Worm (Caenorhabditis elegans) whole organism, L1 larva: ENCODE results near the gene F32H5.4.

Experiments used
- C04F5.9 ChIP-seq: sonication (generic microtip); optimal IDR thresholded peaks from 2 replicates; lab custom pipeline; 2016; ENCODE audit warnings: missing genetic modification characterization, missing compliant biosample characterization
- C16A3.4 ChIP-seq: fragments of 150-350 bp; optimal IDR thresholded peaks from 2 replicates; lab custom pipeline; 2014; ENCODE audit warnings: missing biosample characterization, missing genetic modification characterization
- C34B4.2 ChIP-seq: sonication (generic microtip); optimal IDR thresholded peaks from 2 replicates; lab custom pipeline; 2017; ENCODE audit warnings: mild to moderate bottlenecking, missing genetic modification characterization, missing compliant biosample characterization
- F16B12.6 ChIP-seq: fragments of 150-350 bp; optimal IDR thresholded peaks from 2 replicates; lab custom pipeline; 2014; ENCODE audit warnings: missing biosample characterization, missing genetic modification characterization
- alr-1 ChIP-seq: fragments of 200-800 bp; sonication (Bioruptor generic); optimal IDR thresholded peaks from 2 replicates; lab custom pipeline; 2018; ENCODE audit warnings: borderline replicate concordance, mild to moderate bottlenecking, missing genetic modification characterization, missing compliant biosample characterization
- ama-1 ChIP-seq: fragments of 150-350 bp; optimal IDR thresholded peaks from 2 replicates; lab custom pipeline; 2014
- blmp-1 ChIP-seq: fragments of 150-350 bp; optimal IDR thresholded peaks from 2 replicates; lab custom pipeline; 2014; ENCODE audit warnings: missing biosample characterization, missing genetic modification characterization
- ceh-8 ChIP-seq: fragments of 200-800 bp; sonication (Bioruptor generic); optimal IDR thresholded peaks from 2 replicates; lab custom pipeline; 2018; ENCODE audit warnings: mild to moderate bottlenecking, missing genetic modification characterization, moderate library complexity, missing compliant biosample characterization
- ceh-88 ChIP-seq: fragments of 200-800 bp; sonication (Bioruptor generic); IDR thresholded peaks from 2 replicates; pipeline ENCODE4 v1.3.6; 2022; ENCODE audit warnings: missing genetic modification characterization, missing compliant biosample characterization
- ceh-90 ChIP-seq: sonication (generic microtip); optimal IDR thresholded peaks from 2 replicates; lab custom pipeline; 2016; ENCODE audit warnings: missing genetic modification characterization, missing compliant biosample characterization
- ces-1 ChIP-seq: fragments of 150-350 bp; optimal IDR thresholded peaks from 2 replicates; lab custom pipeline; 2014; ENCODE audit warnings: missing biosample characterization, missing genetic modification reagents, missing genetic modification characterization
- dpl-1 ChIP-seq, 3 experiments: fragments of 150-350 bp in 2 of 3; sonication (generic microtip) in 1 of 3; optimal IDR thresholded peaks; 2 replicates each; lab custom pipeline; 2014 to 2017; ENCODE audit warnings: missing biosample characterization in 3 of 3, missing genetic modification characterization in 3 of 3, missing genetic modification reagents in 3 of 3
- dsc-1 ChIP-seq: sonication (generic microtip); optimal IDR thresholded peaks from 2 replicates; lab custom pipeline; 2016; ENCODE audit warnings: mild to moderate bottlenecking, missing genetic modification characterization, missing compliant biosample characterization
- efl-1 ChIP-seq, 4 experiments: fragments of 150-350 bp; optimal IDR thresholded peaks in 3 of 4; peaks in 1 of 4; 1 replicate in 1 of 4; 2 replicates in 3 of 4; lab custom pipeline; 2014; ENCODE audit warnings: missing biosample characterization in 2 of 4, missing genetic modification characterization in 2 of 4, missing genetic modification reagents in 2 of 4
- efl-3 ChIP-seq: fragments of 200-800 bp; sonication (Bioruptor generic); optimal IDR thresholded peaks from 2 replicates; lab custom pipeline; 2018; ENCODE audit warnings: mild to moderate bottlenecking, missing genetic modification characterization, missing compliant biosample characterization
- ets-5 ChIP-seq: fragments of 200-800 bp; sonication (Bioruptor generic); IDR thresholded peaks from 2 replicates; pipeline ENCODE4 v1.3.6; 2022; ENCODE audit warnings: missing genetic modification characterization, missing compliant biosample characterization
- fkh-10 ChIP-seq: sonication (generic microtip); optimal IDR thresholded peaks from 2 replicates; lab custom pipeline; 2017; ENCODE audit warnings: missing biosample characterization, missing genetic modification reagents, missing genetic modification characterization
- fkh-4 ChIP-seq: sonication (generic microtip); optimal IDR thresholded peaks from 2 replicates; lab custom pipeline; 2016; ENCODE audit warnings: missing compliant biosample characterization, missing genetic modification characterization, borderline replicate concordance
- fkh-8 ChIP-seq: sonication (generic microtip); optimal IDR thresholded peaks from 2 replicates; lab custom pipeline; 2016; ENCODE audit warnings: mild to moderate bottlenecking, missing genetic modification characterization, missing compliant biosample characterization
- grh-1 ChIP-seq: fragments of 200-800 bp; sonication (Bioruptor generic); IDR thresholded peaks from 2 replicates; pipeline ENCODE4 v1.3.6; 2022; ENCODE audit warnings: missing genetic modification reagents, missing genetic modification characterization, missing compliant biosample characterization
- hlh-4 ChIP-seq: sonication (generic microtip); optimal IDR thresholded peaks from 2 replicates; lab custom pipeline; 2016; ENCODE audit warnings: mild to moderate bottlenecking, missing genetic modification characterization, missing compliant biosample characterization
- hpl-2 ChIP-seq: fragments of 150-350 bp; optimal IDR thresholded peaks from 2 replicates; lab custom pipeline; 2014; ENCODE audit warnings: missing biosample characterization, missing genetic modification reagents, missing genetic modification characterization
- irx-1 ChIP-seq: sonication (generic microtip); optimal IDR thresholded peaks from 2 replicates; lab custom pipeline; 2016; ENCODE audit warnings: missing genetic modification characterization, missing compliant biosample characterization
- jun-1 ChIP-seq: fragments of 150-350 bp; optimal IDR thresholded peaks from 2 replicates; lab custom pipeline; 2014; ENCODE audit warnings: missing biosample characterization, missing genetic modification reagents, missing genetic modification characterization
- lin-14 ChIP-seq: fragments of 200-800 bp; sonication (Bioruptor generic); optimal IDR thresholded peaks from 2 replicates; lab custom pipeline; 2018; ENCODE audit warnings: mild to moderate bottlenecking, missing genetic modification characterization, moderate library complexity, missing compliant biosample characterization
- lin-15B ChIP-seq: fragments of 150-350 bp; sonication (generic microtip); optimal IDR thresholded peaks from 3 replicates; lab custom pipeline; 2014; ENCODE audit warnings: missing biosample characterization, missing genetic modification characterization
- lin-35 ChIP-seq, 2 experiments: fragments of 150-350 bp; optimal IDR thresholded peaks; 2 replicates each; lab custom pipeline; 2014; ENCODE audit warnings: missing biosample characterization in 2 of 2, missing genetic modification characterization in 2 of 2, missing genetic modification reagents in 2 of 2
- mef-2 ChIP-seq: fragments of 150-350 bp; optimal IDR thresholded peaks from 2 replicates; lab custom pipeline; 2014; ENCODE audit warnings: missing biosample characterization, missing genetic modification characterization
- mep-1 ChIP-seq: fragments of 150-350 bp; optimal IDR thresholded peaks from 2 replicates; lab custom pipeline; 2014; ENCODE audit warnings: missing biosample characterization, missing genetic modification characterization
- nhr-11 ChIP-seq: fragments of 150-350 bp; optimal IDR thresholded peaks from 2 replicates; lab custom pipeline; 2014; ENCODE audit warnings: missing biosample characterization, missing genetic modification characterization
- nhr-19 ChIP-seq: fragments of 200-800 bp; sonication (Bioruptor generic); conservative IDR thresholded peaks from 2 replicates; pipeline ENCODE4 v1.3.6; 2022; ENCODE audit warnings: missing genetic modification characterization, missing compliant biosample characterization
- nhr-20 ChIP-seq: sonication (generic microtip); optimal IDR thresholded peaks from 2 replicates; lab custom pipeline; 2016; ENCODE audit warnings: mild to moderate bottlenecking, missing genetic modification characterization, missing compliant biosample characterization
- nhr-237 ChIP-seq: fragments of 150-350 bp; optimal IDR thresholded peaks from 2 replicates; lab custom pipeline; 2014; ENCODE audit warnings: missing biosample characterization, missing genetic modification characterization
- nhr-28 ChIP-seq: fragments of 150-350 bp; optimal IDR thresholded peaks from 2 replicates; lab custom pipeline; 2014; ENCODE audit warnings: missing biosample characterization, missing genetic modification characterization
- nhr-47 ChIP-seq: sonication (generic microtip); optimal IDR thresholded peaks from 2 replicates; lab custom pipeline; 2016; ENCODE audit warnings: mild to moderate bottlenecking, missing genetic modification characterization, moderate library complexity, missing compliant biosample characterization
- nhr-71 ChIP-seq: sonication (generic microtip); optimal IDR thresholded peaks from 2 replicates; lab custom pipeline; 2016; ENCODE audit warnings: mild to moderate bottlenecking, missing genetic modification characterization, moderate library complexity, missing compliant biosample characterization
- nhr-76 ChIP-seq: sonication (generic microtip); optimal IDR thresholded peaks from 2 replicates; lab custom pipeline; 2017; ENCODE audit warnings: missing biosample characterization, missing genetic modification characterization
- nhr-77 ChIP-seq: fragments of 150-350 bp; optimal IDR thresholded peaks from 2 replicates; lab custom pipeline; 2014; ENCODE audit warnings: missing biosample characterization, missing genetic modification characterization
- nhr-84 ChIP-seq: sonication (generic microtip); optimal IDR thresholded peaks from 2 replicates; lab custom pipeline; 2017; ENCODE audit warnings: missing biosample characterization, missing genetic modification characterization
- nhr-85 ChIP-seq: sonication (generic microtip); peaks from one replicate; lab custom pipeline; 2016; ENCODE audit warnings: missing genetic modification characterization, inconsistent platforms, missing compliant biosample characterization
- nhr-90 ChIP-seq: sonication (generic microtip); optimal IDR thresholded peaks from 2 replicates; lab custom pipeline; 2016; ENCODE audit warnings: mild to moderate bottlenecking, missing genetic modification characterization, missing compliant biosample characterization; ENCODE audit not compliant: poor library complexity
- pax-3 ChIP-seq: fragments of 200-800 bp; sonication (Bioruptor generic); optimal IDR thresholded peaks from 2 replicates; lab custom pipeline; 2018; ENCODE audit warnings: mild to moderate bottlenecking, missing genetic modification characterization, moderate library complexity, missing compliant biosample characterization
- pqm-1 ChIP-seq: sonication (generic microtip); optimal IDR thresholded peaks from 3 replicates; lab custom pipeline; 2017; ENCODE audit warnings: missing biosample characterization, missing genetic modification characterization
- sup-37 ChIP-seq: fragments of 200-800 bp; sonication (Bioruptor generic); optimal IDR thresholded peaks from 2 replicates; lab custom pipeline; 2018; ENCODE audit warnings: mild to moderate bottlenecking, missing genetic modification characterization, missing compliant biosample characterization
- swsn-7 ChIP-seq: sonication (generic microtip); optimal IDR thresholded peaks from 2 replicates; lab custom pipeline; 2016; ENCODE audit warnings: missing genetic modification characterization, missing compliant biosample characterization
- unc-130 ChIP-seq: fragments of 150-350 bp; optimal IDR thresholded peaks from 2 replicates; lab custom pipeline; 2017; ENCODE audit warnings: missing biosample characterization, missing genetic modification characterization, inconsistent platforms
- unc-30 ChIP-seq: sonication (generic microtip); optimal IDR thresholded peaks from 2 replicates; lab custom pipeline; 2017; ENCODE audit warnings: missing biosample characterization, missing genetic modification characterization
- unc-62 ChIP-seq: fragments of 150-350 bp; optimal IDR thresholded peaks from 2 replicates; lab custom pipeline; 2014; ENCODE audit warnings: missing biosample characterization, missing genetic modification reagents, missing genetic modification characterization
- unc-86 ChIP-seq: sonication (generic microtip); optimal IDR thresholded peaks from 2 replicates; lab custom pipeline; 2016; ENCODE audit warnings: missing genetic modification characterization, missing compliant biosample characterization
- unc-98 ChIP-seq: fragments of 200-800 bp; sonication (Bioruptor generic); IDR thresholded peaks from 2 replicates; pipeline ENCODE4 v1.3.6; 2022; ENCODE audit warnings: missing genetic modification characterization, missing compliant biosample characterization
- vab-15 ChIP-seq: sonication (generic microtip); optimal IDR thresholded peaks from 2 replicates; lab custom pipeline; 2017; ENCODE audit warnings: missing genotype, mild to moderate bottlenecking, missing genetic modification characterization, missing compliant biosample characterization
- zip-4 ChIP-seq: fragments of 200-800 bp; sonication (Bioruptor generic); optimal IDR thresholded peaks from 2 replicates; lab custom pipeline; 2018; ENCODE audit warnings: mild to moderate bottlenecking, missing genetic modification characterization, moderate library complexity, missing compliant biosample characterization
- ztf-11 ChIP-seq, 2 experiments: sonication (generic microtip); optimal IDR thresholded peaks; 2 replicates each; lab custom pipeline; 2016 to 2017; ENCODE audit warnings: missing genetic modification characterization in 2 of 2, missing biosample characterization in 1 of 2, missing compliant biosample characterization in 1 of 2
- ztf-4 ChIP-seq: fragments of 150-350 bp; optimal IDR thresholded peaks from 2 replicates; lab custom pipeline; 2014; ENCODE audit warnings: missing biosample characterization, missing genetic modification characterization

The F32H5.4 gene

DNA sequence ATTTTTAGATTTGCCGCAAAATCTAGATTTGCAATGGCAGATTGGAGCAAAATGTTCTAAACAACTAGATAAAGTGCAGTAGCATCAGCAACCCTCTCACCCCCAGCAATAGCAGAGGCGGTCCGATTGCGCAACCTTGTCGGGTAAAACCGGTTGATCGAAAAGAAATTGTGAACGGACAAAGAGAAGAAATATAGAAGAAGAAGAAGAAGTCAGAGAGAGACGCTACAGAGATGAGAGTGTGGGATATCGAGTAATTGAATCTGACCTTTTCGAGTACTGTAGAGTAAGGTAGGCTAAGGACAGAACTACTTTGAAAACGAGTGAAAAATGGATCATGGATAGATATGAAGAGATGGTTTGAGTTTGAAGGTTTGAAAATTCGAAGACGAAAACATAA is 15.5 kb downstream of the F32H5.4 start:
- no peak for TF ChIP-seq ceh-88 (GFP tag; lab: Robert Waterston, UW)
- no peak for TF ChIP-seq fkh-8 (tag; lab: Kevin White, UChicago)
- no peak for TF ChIP-seq ets-5 (GFP tag; lab: Robert Waterston, UW)
- TF ChIP-seq F16B12.6 (tag; lab: Kevin White, UChicago), result no peak
- TF ChIP-seq lin-14 (GFP tag; lab: Kevin White, UChicago), result peak; percentile 83
- TF ChIP-seq unc-98, result no peak
- no peak for TF ChIP-seq swsn-7
- no peak for TF ChIP-seq ceh-8 (GFP tag; lab: Kevin White, UChicago)
- TF ChIP-seq vab-15, result no peak
- TF ChIP-seq nhr-28 (tag; lab: Kevin White, UChicago), result no peak
- TF ChIP-seq pax-3, result no peak
- TF ChIP-seq jun-1 (tag; lab: Kevin White, UChicago), result no peak
- TF ChIP-seq fkh-10 (GFP tag; lab: Kevin White, UChicago), result no peak
- no peak for TF ChIP-seq unc-30 (tag; lab: Kevin White, UChicago)
- no peak for TF ChIP-seq hpl-2 (GFP tag; lab: Kevin White, UChicago)
- peak; percentile 55 for TF ChIP-seq mep-1 (tag; lab: Kevin White, UChicago)
- no peak for TF ChIP-seq nhr-237
- TF ChIP-seq C16A3.4 (tag; lab: Kevin White, UChicago), result peak; percentile 14
- peak; percentile 19 for TF ChIP-seq nhr-71 (tag; lab: Kevin White, UChicago)
- TF ChIP-seq efl-3 (GFP tag; lab: Kevin White, UChicago), result no peak
- peak; percentile 94 for TF ChIP-seq grh-1 (GFP tag; lab: Robert Waterston, UW)
- TF ChIP-seq lin-35 (GFP tag; optimal IDR thresholded peaks at IDR 0.05; lab: Kevin White, UChicago), result no peak
- no peak for TF ChIP-seq unc-130 (tag; lab: Kevin White, UChicago)
- TF ChIP-seq lin-15B (tag; lab: Kevin White, UChicago), result no peak
- TF ChIP-seq mef-2 (tag; lab: Kevin White, UChicago), result no peak
- peak; percentile 95 for TF ChIP-seq nhr-85 (tag; lab: Kevin White, UChicago)
- no peak for TF ChIP-seq zip-4 (GFP tag; lab: Kevin White, UChicago)
- no peak for TF ChIP-seq unc-86 (tag; lab: Kevin White, UChicago)
- TF ChIP-seq nhr-77 (tag; lab: Kevin White, UChicago), result no peak
- TF ChIP-seq ceh-90 (tag; lab: Kevin White, UChicago), result no peak
- no peak for TF ChIP-seq C04F5.9 (tag; lab: Kevin White, UChicago)
- TF ChIP-seq nhr-90 (tag; lab: Kevin White, UChicago), result peak; percentile 26
- no peak for TF ChIP-seq nhr-84
- no peak for TF ChIP-seq C34B4.2
- peak; percentile 2 for TF ChIP-seq nhr-47
- no peak for TF ChIP-seq alr-1 (tag; lab: Kevin White, UChicago)
- no peak for TF ChIP-seq dsc-1
- no peak for TF ChIP-seq unc-62 (GFP tag; lab: Kevin White, UChicago)
- TF ChIP-seq nhr-11 (tag; lab: Kevin White, UChicago), result no peak
- TF ChIP-seq nhr-20, result peak; percentile 38
- no peak for TF ChIP-seq ama-1 (lab: Kevin White, UChicago)
- TF ChIP-seq irx-1, result no peak
- TF ChIP-seq ztf-4 (tag; lab: Kevin White, UChicago), result no peak
- peak; percentile 71 for TF ChIP-seq blmp-1 (tag; lab: Kevin White, UChicago)
- TF ChIP-seq ztf-11 (tag; optimal IDR thresholded peaks at IDR 0.05; lab: Kevin White, UChicago), result no peak
- TF ChIP-seq fkh-4 (tag; lab: Kevin White, UChicago), result no peak
- no peak for TF ChIP-seq sup-37 (GFP tag; lab: Kevin White, UChicago)
- TF ChIP-seq ces-1 (GFP tag; lab: Kevin White, UChicago), result no peak
- TF ChIP-seq pqm-1 (tag; lab: Kevin White, UChicago), result no peak
- no peak for TF ChIP-seq efl-1 (optimal IDR thresholded peaks at IDR 0.05; lab: Kevin White, UChicago)
- no peak for TF ChIP-seq efl-1 (GFP tag; optimal IDR thresholded peaks at IDR 0.05 in 1 of 2; lab: Kevin White, UChicago)
- TF ChIP-seq nhr-76 (tag; lab: Kevin White, UChicago), result no peak
- TF ChIP-seq nhr-19 (GFP tag; lab: Robert Waterston, UW), result no peak
- no peak for TF ChIP-seq hlh-4 (tag; lab: Kevin White, UChicago)
- peak in 1 of 3 experiments; percentile 1 for TF ChIP-seq dpl-1 (GFP tag; optimal IDR thresholded peaks at IDR 0.05; lab: Kevin White, UChicago)
